Fruit fly (Drosophila melanogaster) whole organism, embryonic: ENCODE data around the gene ppk17.

ENCODE experiments used
- Adf1 ChIP-seq: fragments of 200-800 bp; sonication (Bioruptor generic); IDR thresholded peaks from 2 replicates; pipeline ENCODE4 v1.3.6; 2022; ENCODE audit warnings: missing biosample characterization, missing genetic modification characterization
- B-H1 ChIP-seq: fragments of 200-800 bp; sonication (Bioruptor generic); IDR thresholded peaks from 3 replicates; pipeline ENCODE4 v1.3.6; 2022; ENCODE audit warnings: missing biosample characterization, missing genetic modification characterization
- Bdp1 ChIP-seq: fragments of 200-800 bp; sonication (Bioruptor generic); optimal IDR thresholded peaks from 3 replicates; lab custom pipeline; 2016; ENCODE audit warnings: missing biosample characterization, missing genetic modification characterization
- Bteb2 ChIP-seq: fragments of 200-800 bp; sonication (Bioruptor generic); optimal IDR thresholded peaks from 2 replicates; lab custom pipeline; 2016; ENCODE audit warnings: missing biosample characterization, missing genetic modification characterization
- CG10274 ChIP-seq: fragments of 200-800 bp; sonication (Bioruptor generic); optimal IDR thresholded peaks from 3 replicates; lab custom pipeline; 2017; ENCODE audit warnings: missing biosample characterization, mild to moderate bottlenecking, missing genetic modification characterization
- CG14014 ChIP-seq: fragments of 200-800 bp; sonication (Bioruptor generic); IDR thresholded peaks from 2 replicates; pipeline ENCODE4 v1.3.6; 2022; ENCODE audit warnings: missing biosample characterization, missing genetic modification characterization
- CG14860 ChIP-seq: fragments of 200-800 bp; sonication (Bioruptor generic); IDR thresholded peaks from 3 replicates; pipeline ENCODE4 v1.3.6; 2022; ENCODE audit warnings: missing biosample characterization, missing genetic modification characterization; ENCODE audit not compliant: partially characterized antibody
- CG15011 ChIP-seq: fragments of 200-800 bp; sonication (Bioruptor generic); optimal IDR thresholded peaks from 3 replicates; lab custom pipeline; 2018; ENCODE audit warnings: missing biosample characterization, mild to moderate bottlenecking, missing genetic modification characterization
- CG15514 ChIP-seq: fragments of 200-800 bp; sonication (Bioruptor generic); optimal IDR thresholded peaks from 3 replicates; lab custom pipeline; 2017; ENCODE audit warnings: missing biosample characterization, missing genetic modification characterization, mild to moderate bottlenecking, moderate library complexity, missing genetic modification reagents
- CG17186 ChIP-seq: fragments of 200-800 bp; sonication (Bioruptor generic); optimal IDR thresholded peaks from 3 replicates; lab custom pipeline; 2017; ENCODE audit warnings: missing biosample characterization, missing genetic modification reagents, missing genetic modification characterization
- CG2202 ChIP-seq: fragments of 200-800 bp; sonication (Bioruptor generic); optimal IDR thresholded peaks from 2 replicates; lab custom pipeline; 2018; ENCODE audit warnings: missing biosample characterization, mild to moderate bottlenecking, missing genetic modification characterization
- CG3847 ChIP-seq: fragments of 200-800 bp; sonication (Bioruptor generic); IDR thresholded peaks from 2 replicates; pipeline ENCODE4 v1.3.6; 2022; ENCODE audit warnings: missing biosample characterization, missing genetic modification characterization
- CG4282 ChIP-seq: fragments of 200-800 bp; sonication (Bioruptor generic); optimal IDR thresholded peaks from 2 replicates; lab custom pipeline; 2016; ENCODE audit warnings: missing biosample characterization, missing genetic modification characterization
- CG43689 ChIP-seq: fragments of 200-800 bp; sonication (Bioruptor generic); IDR thresholded peaks from 2 replicates; pipeline ENCODE4 v1.3.6; 2022; ENCODE audit warnings: missing biosample characterization, missing genetic modification characterization
- CG4424 ChIP-seq: fragments of 200-800 bp; sonication (Bioruptor generic); optimal IDR thresholded peaks from 3 replicates; lab custom pipeline; 2016; ENCODE audit warnings: missing biosample characterization, missing genetic modification characterization
- CG4854 ChIP-seq: fragments of 200-800 bp; sonication (Bioruptor generic); optimal IDR thresholded peaks from 2 replicates; lab custom pipeline; 2016; ENCODE audit warnings: missing biosample characterization, missing genetic modification characterization, inconsistent platforms
- CG6254 ChIP-seq: fragments of 200-800 bp; sonication (Bioruptor generic); optimal IDR thresholded peaks from 3 replicates; lab custom pipeline; 2017; ENCODE audit warnings: mild to moderate bottlenecking, missing biosample characterization, missing genetic modification reagents, missing genetic modification characterization
- CG6272 ChIP-seq: fragments of 200-800 bp; sonication (Bioruptor generic); IDR thresholded peaks from 2 replicates; pipeline ENCODE4 v1.3.6; 2022; ENCODE audit warnings: missing biosample characterization, missing genetic modification characterization
- CG7987 ChIP-seq: fragments of 200-800 bp; sonication (Bioruptor generic); optimal IDR thresholded peaks from 2 replicates; lab custom pipeline; 2018; ENCODE audit warnings: missing biosample characterization, mild to moderate bottlenecking, missing genetic modification characterization, moderate library complexity
- CG8765 ChIP-seq: fragments of 200-800 bp; sonication (Bioruptor generic); IDR thresholded peaks from 2 replicates; pipeline ENCODE4 v1.3.6; 2022; ENCODE audit warnings: missing biosample characterization, missing genetic modification characterization
- D ChIP-seq, 2 experiments: fragments of 200-800 bp in 1 of 2; fragments of >200 bp in 1 of 2; sonication (Bioruptor generic) in 1 of 2; optimal IDR thresholded peaks; 2 replicates in 1 of 2; 3 replicates in 1 of 2; lab custom pipeline; 2017; ENCODE audit warnings: mild to moderate bottlenecking in 1 of 2, missing biosample characterization in 1 of 2, missing genetic modification characterization in 1 of 2, missing genetic modification reagents in 1 of 2
- Dfd ChIP-seq, 2 experiments: fragments of >200 bp; optimal IDR thresholded peaks; 2 replicates each; lab custom pipeline; 2017; ENCODE audit warnings: missing biosample characterization in 2 of 2, missing genetic modification characterization in 2 of 2
- Drgx ChIP-seq: fragments of 200-800 bp; sonication (Bioruptor generic); IDR thresholded peaks from 2 replicates; pipeline ENCODE4 v1.3.6; 2022; ENCODE audit warnings: missing biosample characterization, missing genetic modification characterization
- E2f2 ChIP-seq: fragments of 200-800 bp; sonication (Bioruptor generic); IDR thresholded peaks from 2 replicates; pipeline ENCODE4 v1.3.6; 2022; ENCODE audit warnings: missing biosample characterization, missing genetic modification characterization
- Hmr ChIP-seq: fragments of 200-800 bp; sonication (Bioruptor generic); optimal IDR thresholded peaks from 3 replicates; lab custom pipeline; 2017; ENCODE audit warnings: mild to moderate bottlenecking, missing biosample characterization, missing genetic modification reagents, missing genetic modification characterization
- Lim3 ChIP-seq: fragments of 200-800 bp; sonication (Bioruptor generic); IDR thresholded peaks from 2 replicates; pipeline ENCODE4 v1.3.6; 2022; ENCODE audit warnings: missing biosample characterization, missing genetic modification characterization
- NC2α ChIP-seq: fragments of 200-800 bp; sonication (Bioruptor generic); optimal IDR thresholded peaks from 2 replicates; lab custom pipeline; 2016; ENCODE audit warnings: missing biosample characterization, missing genetic modification characterization
- Ptx1 ChIP-seq: fragments of 200-800 bp; sonication (Bioruptor generic); IDR thresholded peaks from 2 replicates; pipeline ENCODE4 v1.3.6; 2022; ENCODE audit warnings: missing biosample characterization, missing genetic modification characterization
- Rfx ChIP-seq: fragments of 200-800 bp; sonication (Bioruptor generic); IDR thresholded peaks from 2 replicates; pipeline ENCODE4 v1.3.6; 2022; ENCODE audit warnings: missing biosample characterization, missing genetic modification characterization
- Rx ChIP-seq: fragments of 200-800 bp; sonication (Bioruptor generic); IDR thresholded peaks from 2 replicates; pipeline ENCODE4 v1.3.6; 2022; ENCODE audit warnings: missing biosample characterization, missing genetic modification characterization
- ab ChIP-seq: fragments of 200-800 bp; sonication (Bioruptor generic); optimal IDR thresholded peaks from 2 replicates; lab custom pipeline; 2016; ENCODE audit warnings: missing biosample characterization, missing genetic modification characterization
- ara ChIP-seq: fragments of 200-800 bp; sonication (Bioruptor generic); IDR thresholded peaks from 2 replicates; pipeline ENCODE4 v1.3.6; 2022; ENCODE audit warnings: missing biosample characterization, missing genetic modification characterization
- cas ChIP-seq: fragments of 200-800 bp; sonication (Bioruptor generic); IDR thresholded peaks from 2 replicates; pipeline ENCODE4 v1.3.6; 2022; ENCODE audit warnings: missing biosample characterization, missing genetic modification characterization
- chif ChIP-seq, 2 experiments: fragments of 200-800 bp; sonication (Bioruptor generic); optimal IDR thresholded peaks; 3 replicates each; lab custom pipeline; 2016; ENCODE audit warnings: missing biosample characterization in 2 of 2, missing genetic modification characterization in 2 of 2
- dati ChIP-seq: fragments of 200-800 bp; sonication (Bioruptor generic); IDR thresholded peaks from 2 replicates; pipeline ENCODE4 v1.3.6; 2022; ENCODE audit warnings: missing biosample characterization, missing genetic modification characterization
- disco-r ChIP-seq: fragments of 200-800 bp; sonication (Bioruptor generic); optimal IDR thresholded peaks from 2 replicates; lab custom pipeline; 2016; ENCODE audit warnings: missing biosample characterization, missing genetic modification characterization
- emc ChIP-seq: fragments of 200-800 bp; sonication (Bioruptor generic); optimal IDR thresholded peaks from 2 replicates; lab custom pipeline; 2016; ENCODE audit warnings: missing biosample characterization, missing genetic modification characterization
- fu2 ChIP-seq: fragments of 200-800 bp; sonication (Bioruptor generic); optimal IDR thresholded peaks from 2 replicates; lab custom pipeline; 2016; ENCODE audit warnings: missing biosample characterization, missing genetic modification characterization
- gt ChIP-seq: fragments of 200-800 bp; sonication (Bioruptor generic); IDR thresholded peaks from 2 replicates; pipeline ENCODE4 v1.3.6; 2022; ENCODE audit warnings: missing biosample characterization, missing genetic modification characterization
- lola ChIP-seq, 3 experiments: fragments of >200 bp in 2 of 3; fragments of 200-800 bp in 1 of 3; sonication (Bioruptor generic) in 1 of 3; optimal IDR thresholded peaks; 2 replicates each; lab custom pipeline; 2017 to 2019; ENCODE audit warnings: missing biosample characterization in 3 of 3, missing genetic modification characterization in 3 of 3, mild to moderate bottlenecking in 1 of 3, moderate library complexity in 1 of 3
- mirr ChIP-seq: fragments of 200-800 bp; sonication (Bioruptor generic); optimal IDR thresholded peaks from 3 replicates; lab custom pipeline; 2018; ENCODE audit warnings: missing biosample characterization, mild to moderate bottlenecking, missing genetic modification characterization
- p53 ChIP-seq: fragments of 200-800 bp; sonication (Bioruptor generic); optimal IDR thresholded peaks from 2 replicates; lab custom pipeline; 2016; ENCODE audit warnings: missing biosample characterization, missing genetic modification characterization
- pho ChIP-seq: fragments of 200-800 bp; sonication (Bioruptor generic); optimal IDR thresholded peaks from 2 replicates; lab custom pipeline; 2016; ENCODE audit warnings: missing biosample characterization, missing genetic modification characterization
- sd ChIP-seq: fragments of 200-800 bp; sonication (Bioruptor generic); optimal IDR thresholded peaks from 3 replicates; lab custom pipeline; 2018; ENCODE audit warnings: missing biosample characterization, mild to moderate bottlenecking, missing genetic modification characterization, moderate library complexity
- sr ChIP-seq: fragments of 200-800 bp; sonication (Bioruptor generic); IDR thresholded peaks from 3 replicates; pipeline ENCODE4 v1.3.6; 2022; ENCODE audit warnings: missing biosample characterization, missing genetic modification characterization
- tll ChIP-seq, 2 experiments: fragments of 200-800 bp in 1 of 2; fragments of >200 bp in 1 of 2; sonication (Bioruptor generic) in 1 of 2; optimal IDR thresholded peaks; 2 replicates each; lab custom pipeline; 2017 to 2019; ENCODE audit warnings: missing biosample characterization in 2 of 2, missing genetic modification characterization in 2 of 2, mild to moderate bottlenecking in 1 of 2, moderate library complexity in 1 of 2
- z ChIP-seq: fragments of 200-800 bp; sonication (Bioruptor generic); IDR thresholded peaks from 3 replicates; pipeline ENCODE4 v1.3.6; 2022; ENCODE audit warnings: missing biosample characterization, missing genetic modification characterization
- zen ChIP-seq: fragments of 200-800 bp; sonication (Bioruptor generic); optimal IDR thresholded peaks from 3 replicates; lab custom pipeline; 2018; ENCODE audit warnings: missing biosample characterization, mild to moderate bottlenecking, missing genetic modification characterization, moderate library complexity
- zfh2 ChIP-seq: fragments of 200-800 bp; sonication (Bioruptor generic); optimal IDR thresholded peaks from 2 replicates; lab custom pipeline; 2016; ENCODE audit warnings: missing biosample characterization, missing genetic modification characterization

ppk17 gene

dm6 chr2L:16715841-16716701 is 44.3 kb downstream of the ppk17 start, which contains the start of the genes Cyt-c-d and CG31808 (continued):
- peak; percentile 99 for TF ChIP-seq Drgx (GFP tag; lab: Robert Waterston, UW)
- TF ChIP-seq zfh2 (GFP tag; lab: Kevin White, UChicago): peak; percentile 75
- TF ChIP-seq Adf1 (GFP tag; lab: Robert Waterston, UW): peak; percentile 77
- TF ChIP-seq CG14014: peak; percentile 96
- TF ChIP-seq dati (GFP tag; lab: Robert Waterston, UW): peak; percentile 90
- peak; percentile 69 for TF ChIP-seq mirr
- peak; percentile 98 for TF ChIP-seq Ptx1
- peak; percentile 92 for TF ChIP-seq CG4854
- TF ChIP-seq ab (GFP tag; lab: Kevin White, UChicago): peak; percentile 86
- peak; percentile 94 for TF ChIP-seq Rfx (GFP tag; lab: Robert Waterston, UW)
- peak; percentile 97 for TF ChIP-seq CG43689 (GFP tag; lab: Robert Waterston, UW)
- TF ChIP-seq z (GFP tag; lab: Robert Waterston, UW): peak; percentile 74
- TF ChIP-seq Lim3 (GFP tag; lab: Robert Waterston, UW): peak; percentile 87
- TF ChIP-seq CG6272: peak; percentile 96
- peak; percentile 89 for TF ChIP-seq pho (GFP tag; lab: Kevin White, UChicago)
- peak; percentile 98 for TF ChIP-seq Hmr
- peak; percentile 83 for TF ChIP-seq CG8765 (GFP tag; lab: Robert Waterston, UW)
- peak; percentile 88 for TF ChIP-seq CG15514 (GFP tag; lab: Kevin White, UChicago)
- TF ChIP-seq CG10274 (GFP tag; lab: Kevin White, UChicago): peak; percentile 81
- peak in 1 of 2 experiments; percentile 11 for TF ChIP-seq tll (GFP tag; optimal IDR thresholded peaks at IDR 0.05; lab: Kevin White, UChicago)
- peak; percentile 93 for TF ChIP-seq disco-r (GFP tag; lab: Kevin White, UChicago)
- peak in 1 of 3 experiments; percentile 95 for TF ChIP-seq lola (GFP tag; optimal IDR thresholded peaks at IDR 0.05; lab: Kevin White, UChicago)
- peak; percentile 93 for TF ChIP-seq CG3847
- TF ChIP-seq B-H1 (GFP tag; lab: Robert Waterston, UW): peak; percentile 95
- TF ChIP-seq D (optimal IDR thresholded peaks at IDR 0.05; lab: Kevin White, UChicago): no peak
- peak; percentile 97 for TF ChIP-seq D (GFP tag; optimal IDR thresholded peaks at IDR 0.05; lab: Kevin White, UChicago)
- TF ChIP-seq CG6254 (GFP tag; lab: Kevin White, UChicago): peak; percentile 96
- peak; percentile 98 for TF ChIP-seq ara (GFP tag; lab: Robert Waterston, UW)
- peak; percentile 94 to 96 for TF ChIP-seq chif (GFP tag; optimal IDR thresholded peaks at IDR 0.05; lab: Kevin White, UChicago)
- peak; percentile 96 for TF ChIP-seq CG4424 (GFP tag; lab: Kevin White, UChicago)
- peak; percentile 87 for TF ChIP-seq sr (GFP tag; lab: Robert Waterston, UW)
- TF ChIP-seq emc: peak; percentile 72
- TF ChIP-seq p53 (GFP tag; lab: Kevin White, UChicago): peak; percentile 56
- peak; percentile 86 for TF ChIP-seq NC2α (GFP tag; lab: Kevin White, UChicago)
- peak; percentile 86 for TF ChIP-seq zen (tag; lab: Kevin White, UChicago)
- peak; percentile 85 for TF ChIP-seq Bdp1
- peak; percentile 95 for TF ChIP-seq gt (GFP tag; lab: Robert Waterston, UW)
- peak; percentile 86 for TF ChIP-seq E2f2
- peak; percentile 96 for TF ChIP-seq Bteb2 (GFP tag; lab: Kevin White, UChicago)
- peak; percentile 94 for TF ChIP-seq Rx (GFP tag; lab: Robert Waterston, UW)
- peak; percentile 83 for TF ChIP-seq sd (tag; lab: Kevin White, UChicago)
- 0 out of 3 replicates have a peak, but pooled peaks have one; percentile 12 for TF ChIP-seq CG14860 (GFP tag; lab: Robert Waterston, UW)
- peak; percentile 83 for TF ChIP-seq fu2
- TF ChIP-seq Dfd (GFP tag; optimal IDR thresholded peaks at IDR 0.05; lab: Kevin White, UChicago): no peak
- peak; percentile 88 for TF ChIP-seq CG17186 (GFP tag; lab: Kevin White, UChicago)
- TF ChIP-seq CG2202 (tag; lab: Kevin White, UChicago): peak; percentile 96
- TF ChIP-seq CG4282 (GFP tag; lab: Kevin White, UChicago): peak; percentile 67
- TF ChIP-seq cas (GFP tag; lab: Robert Waterston, UW): peak; percentile 86
- TF ChIP-seq CG15011 (GFP tag; lab: Kevin White, UChicago): peak; percentile 92
- peak; percentile 83 for TF ChIP-seq CG7987
